Worm (Caenorhabditis elegans) whole organism, early embryonic: ENCODE data around the gene F35H10.6.

Source experiments
- B0310.2 ChIP-seq: sonication (generic microtip); optimal IDR thresholded peaks from 2 replicates; lab custom pipeline; 2016; ENCODE audit warnings: mild to moderate bottlenecking, missing genetic modification characterization, missing compliant biosample characterization
- F13C5.2 ChIP-seq: sonication (generic microtip); optimal IDR thresholded peaks from 2 replicates; lab custom pipeline; 2017; ENCODE audit warnings: mild to moderate bottlenecking, missing genetic modification characterization, inconsistent platforms, missing compliant biosample characterization
- aly-1 ChIP-seq: sonication (generic microtip); optimal IDR thresholded peaks from 2 replicates; lab custom pipeline; 2016; ENCODE audit warnings: missing genetic modification characterization, missing compliant biosample characterization
- ama-1 ChIP-seq: fragments of 150-350 bp; optimal IDR thresholded peaks from 2 replicates; lab custom pipeline; 2014
- ceh-13 ChIP-seq: fragments of 200-800 bp; sonication (Bioruptor generic); optimal IDR thresholded peaks from 2 replicates; lab custom pipeline; 2018; ENCODE audit warnings: mild to moderate bottlenecking, missing genetic modification characterization, missing compliant biosample characterization
- ceh-36 ChIP-seq: sonication (generic microtip); optimal IDR thresholded peaks from 2 replicates; lab custom pipeline; 2016; ENCODE audit warnings: missing genetic modification characterization, inconsistent platforms, missing compliant biosample characterization
- ets-7 ChIP-seq: sonication (generic microtip); optimal IDR thresholded peaks from 2 replicates; lab custom pipeline; 2016; ENCODE audit warnings: missing genotype, missing genetic modification characterization, missing compliant biosample characterization
- flt-1 ChIP-seq: fragments of 200-800 bp; sonication (Bioruptor generic); IDR thresholded peaks from 2 replicates; pipeline ENCODE4 v1.3.6; 2022; ENCODE audit warnings: missing genetic modification characterization, missing compliant biosample characterization
- hmbx-1 ChIP-seq: sonication (generic microtip); optimal IDR thresholded peaks from 2 replicates; lab custom pipeline; 2016; ENCODE audit warnings: mild to moderate bottlenecking, missing genetic modification characterization, missing compliant biosample characterization
- hmg-4 ChIP-seq: fragments of 200-800 bp; sonication (Bioruptor generic); optimal IDR thresholded peaks from 2 replicates; lab custom pipeline; 2018; ENCODE audit warnings: mild to moderate bottlenecking, missing genetic modification characterization, missing compliant biosample characterization
- hnd-1 ChIP-seq: sonication (generic microtip); optimal IDR thresholded peaks from 2 replicates; lab custom pipeline; 2016; ENCODE audit warnings: missing genetic modification characterization, missing compliant biosample characterization
- pes-1 ChIP-seq: fragments of 200-800 bp; sonication (Bioruptor generic); IDR thresholded peaks from 2 replicates; pipeline ENCODE4 v1.3.6; 2022; ENCODE audit warnings: missing genetic modification reagents, missing genetic modification characterization, missing compliant biosample characterization
- scrt-1 ChIP-seq: fragments of 200-800 bp; sonication (Bioruptor generic); IDR thresholded peaks from 2 replicates; pipeline ENCODE4 v1.3.6; 2022; ENCODE audit warnings: missing genetic modification characterization, missing compliant biosample characterization
- sea-1 ChIP-seq: fragments of 200-800 bp; sonication (Bioruptor generic); conservative IDR thresholded peaks from 2 replicates; pipeline ENCODE4 v1.3.6; 2022; ENCODE audit warnings: missing genetic modification characterization, missing compliant biosample characterization
- tbx-11 ChIP-seq: fragments of 200-800 bp; sonication (Bioruptor generic); IDR thresholded peaks from 2 replicates; pipeline ENCODE4 v1.3.6; 2022; ENCODE audit warnings: missing genetic modification characterization, missing compliant biosample characterization
- tbx-37 ChIP-seq: fragments of 200-800 bp; sonication (Bioruptor generic); conservative IDR thresholded peaks from 2 replicates; pipeline ENCODE4 v1.3.6; 2022; ENCODE audit warnings: missing genetic modification reagents, missing genetic modification characterization, missing compliant biosample characterization
- tra-4 ChIP-seq: sonication (generic microtip); optimal IDR thresholded peaks from 2 replicates; lab custom pipeline; 2017; ENCODE audit warnings: missing genetic modification characterization, missing compliant biosample characterization

Gene F35H10.6

DNA sequence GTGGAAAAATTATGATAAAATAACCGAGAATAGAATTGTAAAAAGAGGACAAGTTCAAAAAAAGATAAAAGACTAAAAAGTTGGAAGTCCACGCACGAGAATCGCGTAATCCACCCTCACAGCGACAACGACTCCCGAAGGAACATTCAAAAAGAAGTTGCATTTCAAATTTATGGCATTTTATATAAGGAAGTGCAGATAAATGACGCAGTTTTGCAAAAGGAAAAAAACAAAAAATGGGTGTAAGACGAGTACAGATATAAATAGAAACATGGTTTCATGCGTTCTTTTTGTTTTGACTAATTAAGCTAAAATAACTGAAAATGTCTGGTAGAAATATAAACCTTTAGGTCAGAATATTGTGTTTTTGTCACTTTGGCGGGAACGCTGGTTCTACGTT is 16.5 kb upstream of the F35H10.6 start:
- no peak for TF ChIP-seq hmg-4 (GFP tag; lab: Kevin White, UChicago)
- no peak for TF ChIP-seq tbx-37 (GFP tag; lab: Robert Waterston, UW)
- no peak for TF ChIP-seq ceh-36 (tag; lab: Kevin White, UChicago)
- TF ChIP-seq F13C5.2 (tag; lab: Kevin White, UChicago) = no peak
- TF ChIP-seq hmbx-1 = no peak
- no peak for TF ChIP-seq sea-1 (GFP tag; lab: Robert Waterston, UW)
- no peak for TF ChIP-seq ets-7 (tag; lab: Kevin White, UChicago)
- TF ChIP-seq hnd-1 (tag; lab: Kevin White, UChicago) = no peak
- no peak for TF ChIP-seq B0310.2 (tag; lab: Kevin White, UChicago)
- TF ChIP-seq tbx-11 (GFP tag; lab: Robert Waterston, UW) = no peak
- TF ChIP-seq scrt-1 (GFP tag; lab: Robert Waterston, UW) = no peak
- TF ChIP-seq pes-1 (GFP tag; lab: Robert Waterston, UW) = no peak
- no peak for TF ChIP-seq ama-1 (lab: Kevin White, UChicago)

ce11 chrIV:8286352-8286751 is 13.4 kb upstream of the F35H10.6 start, which contains the start of gene K07H8.9:
TSS of gene K07H8.9 (minus strand) at chrIV:8286476.
- TF ChIP-seq tbx-37 (GFP tag; lab: Robert Waterston, UW) (no peak), hmg-4 (GFP tag; lab: Kevin White, UChicago) (no peak)

- TF ChIP-seq tra-4 = no peak
- TF ChIP-seq B0310.2 (tag; lab: Kevin White, UChicago) = no peak
- TF ChIP-seq ets-7 (tag; lab: Kevin White, UChicago) = no peak
- no peak for TF ChIP-seq ama-1 (lab: Kevin White, UChicago)
- TF ChIP-seq F13C5.2 (tag; lab: Kevin White, UChicago) = no peak
- no peak for TF ChIP-seq sea-1 (GFP tag; lab: Robert Waterston, UW)
Observed at ce11 chrIV:8287287-8287686, 12.4 kb upstream of the F35H10.6 start.

DNA sequence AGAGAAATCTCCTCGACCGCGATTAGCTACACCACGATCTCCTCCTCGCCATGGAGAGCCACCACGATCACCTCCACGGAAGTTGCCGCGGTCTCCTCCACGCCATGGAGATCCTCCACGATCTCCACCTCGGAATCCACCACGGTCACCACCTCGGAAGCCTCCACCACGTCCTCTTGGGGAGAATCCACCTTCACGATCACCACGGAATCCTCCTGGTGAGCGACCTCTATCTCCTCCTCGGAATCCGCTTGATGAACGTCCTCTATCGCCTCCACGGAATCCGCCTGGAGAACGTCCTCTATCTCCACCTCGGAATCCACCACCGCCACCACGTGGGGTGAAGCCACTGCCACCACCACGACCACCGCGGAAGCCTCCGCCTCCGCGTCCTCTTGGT is 10.6 kb upstream of the F35H10.6 start:
- no peak for TF ChIP-seq ama-1 (lab: Kevin White, UChicago)
- TF ChIP-seq tbx-37 (GFP tag; lab: Robert Waterston, UW) = no peak
- TF ChIP-seq sea-1 (GFP tag; lab: Robert Waterston, UW) = 0 out of 2 replicates have a peak, but pooled peaks have one; percentile 10
- TF ChIP-seq tbx-11 (GFP tag; lab: Robert Waterston, UW) = no peak
- TF ChIP-seq flt-1 (GFP tag; lab: Robert Waterston, UW) = no peak

DNA sequence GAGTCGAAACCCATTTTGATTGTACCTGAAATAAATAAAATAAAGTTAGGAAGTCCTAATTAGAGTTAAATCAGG is 10.4 kb upstream of the F35H10.6 start, which contains the start of gene nucl-1:
Gene nucl-1, minus strand, starts transcription at position 26 of the 75 bp plus-strand sequence.
- no peak for TF ChIP-seq hnd-1 (tag; lab: Kevin White, UChicago)
- TF ChIP-seq ceh-13 (GFP tag; lab: Kevin White, UChicago) = no peak
- TF ChIP-seq ama-1 (lab: Kevin White, UChicago) = no peak
- TF ChIP-seq pes-1 (GFP tag; lab: Robert Waterston, UW) = no peak
- no peak for TF ChIP-seq hmg-4 (GFP tag; lab: Kevin White, UChicago)
- TF ChIP-seq scrt-1 (GFP tag; lab: Robert Waterston, UW) = no peak
- no peak for TF ChIP-seq sea-1 (GFP tag; lab: Robert Waterston, UW)
- TF ChIP-seq ets-7 (tag; lab: Kevin White, UChicago) = no peak
- TF ChIP-seq B0310.2 (tag; lab: Kevin White, UChicago) = no peak
- no peak for TF ChIP-seq tbx-11 (GFP tag; lab: Robert Waterston, UW)
- TF ChIP-seq aly-1 (tag; lab: Kevin White, UChicago) = no peak
- no peak for TF ChIP-seq hmbx-1
- TF ChIP-seq tra-4 = no peak
- TF ChIP-seq F13C5.2 (tag; lab: Kevin White, UChicago) = no peak
- TF ChIP-seq flt-1 (GFP tag; lab: Robert Waterston, UW) = no peak
- no peak for TF ChIP-seq ceh-36 (tag; lab: Kevin White, UChicago)
- TF ChIP-seq tbx-37 (GFP tag; lab: Robert Waterston, UW) = no peak

ce11 chrIV:8289580-8290323 is 10.0 kb upstream of the F35H10.6 start, which contains the start of gene daf-31:
TSS of gene daf-31 (plus strand) at chrIV:8290273.
- TF ChIP-seq sea-1 (GFP tag; lab: Robert Waterston, UW) (0 out of 2 replicates have a peak, but pooled peaks have one; percentile 5), scrt-1 (GFP tag; lab: Robert Waterston, UW) (no peak)

- no peak for TF ChIP-seq flt-1 (GFP tag; lab: Robert Waterston, UW)
- TF ChIP-seq scrt-1 (GFP tag; lab: Robert Waterston, UW) = no peak
- no peak for TF ChIP-seq B0310.2 (tag; lab: Kevin White, UChicago)
Observed at ce11 chrIV:8291232-8291631, 8.5 kb upstream of the F35H10.6 start, which contains the start of gene K07H8.2. TSS of gene K07H8.2 (plus strand) at chrIV:8291532.

- no peak for TF ChIP-seq B0310.2 (tag; lab: Kevin White, UChicago)
- no peak for TF ChIP-seq tbx-37 (GFP tag; lab: Robert Waterston, UW)
- TF ChIP-seq F13C5.2 (tag; lab: Kevin White, UChicago) = no peak
- TF ChIP-seq flt-1 (GFP tag; lab: Robert Waterston, UW) = no peak
- no peak for TF ChIP-seq hmg-4 (GFP tag; lab: Kevin White, UChicago)
- TF ChIP-seq hmbx-1 = no peak
- TF ChIP-seq ceh-36 (tag; lab: Kevin White, UChicago) = no peak
Observed at ce11 chrIV:8294650-8295049, 5.1 kb upstream of the F35H10.6 start, which contains the start of gene tbce-1. TSS of gene tbce-1 (plus strand) at chrIV:8294690.
